Fruit fly (Drosophila melanogaster) whole organism, prepupa: ENCODE data around the gene Or30a.

Experiments
- Blimp-1 ChIP-seq: fragments of 200-800 bp; sonication (Bioruptor generic); optimal IDR thresholded peaks from 3 replicates; lab custom pipeline; 2017; ENCODE audit warnings: missing biosample characterization, missing genetic modification characterization, mild to moderate bottlenecking, moderate library complexity, missing genetic modification reagents
- CG10669 ChIP-seq: fragments of 200-800 bp; sonication (Bioruptor generic); optimal IDR thresholded peaks from 3 replicates; lab custom pipeline; 2018; ENCODE audit warnings: missing biosample characterization, mild to moderate bottlenecking, missing genetic modification characterization, moderate library complexity
- CG11294 ChIP-seq: fragments of 200-800 bp; sonication (Bioruptor generic); IDR thresholded peaks from 2 replicates; pipeline ENCODE4 v1.3.6; 2022; ENCODE audit warnings: missing biosample characterization, missing genetic modification characterization
- CG11762 ChIP-seq: fragments of 200-800 bp; sonication (Bioruptor generic); optimal IDR thresholded peaks from 3 replicates; lab custom pipeline; 2016; ENCODE audit warnings: missing biosample characterization, missing genetic modification characterization; ENCODE audit not compliant: insufficient read depth
- CG15336 ChIP-seq: fragments of 200-800 bp; sonication (Bioruptor generic); IDR thresholded peaks from 2 replicates; pipeline ENCODE4 v1.3.6; 2022; ENCODE audit warnings: missing biosample characterization, missing genetic modification characterization
- CG1621 ChIP-seq: fragments of 200-800 bp; sonication (Bioruptor generic); optimal IDR thresholded peaks from 3 replicates; lab custom pipeline; 2018; ENCODE audit warnings: missing biosample characterization, mild to moderate bottlenecking, missing genetic modification characterization
- CG16779 ChIP-seq: fragments of 200-800 bp; sonication (Bioruptor generic); optimal IDR thresholded peaks from 3 replicates; lab custom pipeline; 2017; ENCODE audit warnings: missing biosample characterization, mild to moderate bottlenecking, missing genetic modification characterization
- CG3032 ChIP-seq: fragments of 200-800 bp; optimal IDR thresholded peaks from 2 replicates; lab custom pipeline; 2019; ENCODE audit warnings: missing biosample characterization, mild to moderate bottlenecking, missing genetic modification characterization, moderate library complexity
- CG31627 ChIP-seq: fragments of 200-800 bp; sonication (Bioruptor generic); optimal IDR thresholded peaks from 3 replicates; lab custom pipeline; 2016; ENCODE audit warnings: missing biosample characterization, missing genetic modification characterization
- CG32006 ChIP-seq: fragments of 200-800 bp; sonication (Bioruptor generic); optimal IDR thresholded peaks from 3 replicates; lab custom pipeline; 2017; ENCODE audit warnings: missing biosample characterization, mild to moderate bottlenecking, missing genetic modification characterization
- CG34406 ChIP-seq: fragments of 200-800 bp; sonication (Bioruptor generic); optimal IDR thresholded peaks from 3 replicates; lab custom pipeline; 2016; ENCODE audit warnings: missing biosample characterization, missing genetic modification characterization
- CG3919 ChIP-seq: fragments of 200-800 bp; sonication (Bioruptor generic); optimal IDR thresholded peaks from 3 replicates; lab custom pipeline; 2016; ENCODE audit warnings: missing biosample characterization, missing genetic modification characterization
- CG4318 ChIP-seq: fragments of 200-800 bp; sonication (Bioruptor generic); optimal IDR thresholded peaks from 3 replicates; lab custom pipeline; 2017; ENCODE audit warnings: missing biosample characterization, mild to moderate bottlenecking, missing genetic modification characterization
- CG6163 ChIP-seq: fragments of 200-800 bp; sonication (Bioruptor generic); IDR thresholded peaks from 3 replicates; pipeline ENCODE4 v1.3.6; 2022; ENCODE audit warnings: missing biosample characterization, missing genetic modification characterization
- CG6276 ChIP-seq: fragments of 200-800 bp; sonication (Bioruptor generic); optimal IDR thresholded peaks from 2 replicates; lab custom pipeline; 2017; ENCODE audit warnings: missing biosample characterization, mild to moderate bottlenecking, missing genetic modification characterization
- CG6792 ChIP-seq: fragments of 200-800 bp; sonication (Bioruptor generic); optimal IDR thresholded peaks from 3 replicates; lab custom pipeline; 2016; ENCODE audit warnings: missing biosample characterization, missing genetic modification characterization
- CG6854 ChIP-seq: fragments of 200-800 bp; sonication (Bioruptor generic); optimal IDR thresholded peaks from 2 replicates; lab custom pipeline; 2017; ENCODE audit warnings: missing biosample characterization, mild to moderate bottlenecking, missing genetic modification characterization
- CG8632 ChIP-seq: fragments of 200-800 bp; sonication (Bioruptor generic); optimal IDR thresholded peaks from 3 replicates; lab custom pipeline; 2016; ENCODE audit warnings: missing biosample characterization, missing genetic modification characterization
- CG9139 ChIP-seq: fragments of 200-800 bp; sonication (Bioruptor generic); optimal IDR thresholded peaks from 3 replicates; lab custom pipeline; 2017; ENCODE audit warnings: missing biosample characterization, mild to moderate bottlenecking, missing genetic modification characterization
- Eip75B ChIP-seq: fragments of 200-800 bp; sonication (Bioruptor generic); optimal IDR thresholded peaks from 3 replicates; lab custom pipeline; 2016; ENCODE audit warnings: missing biosample characterization, missing genetic modification characterization
- Eip78C ChIP-seq: fragments of 200-800 bp; sonication (Bioruptor generic); peaks from one replicate; lab custom pipeline; 2016; ENCODE audit warnings: missing biosample characterization, missing genetic modification characterization
- Eip93F ChIP-seq: fragments of 200-800 bp; sonication (Bioruptor generic); optimal IDR thresholded peaks from 2 replicates; lab custom pipeline; 2016; ENCODE audit warnings: missing biosample characterization, mild to moderate bottlenecking, missing genetic modification characterization
- Ets21C ChIP-seq: fragments of 200-800 bp; sonication (Bioruptor generic); optimal IDR thresholded peaks from 3 replicates; lab custom pipeline; 2016; ENCODE audit warnings: missing biosample characterization, missing genetic modification characterization
- Gug ChIP-seq: fragments of 200-800 bp; sonication (Bioruptor generic); IDR thresholded peaks from 2 replicates; pipeline ENCODE4 v1.3.6; 2022; ENCODE audit warnings: missing biosample characterization, missing genetic modification characterization
- Hr39 ChIP-seq: fragments of 200-800 bp; sonication (Bioruptor generic); optimal IDR thresholded peaks from 2 replicates; lab custom pipeline; 2016; ENCODE audit warnings: missing biosample characterization, missing genetic modification characterization
- Hr4 ChIP-seq: fragments of 200-800 bp; sonication (Bioruptor generic); optimal IDR thresholded peaks from 3 replicates; lab custom pipeline; 2016; ENCODE audit warnings: missing biosample characterization, missing genetic modification characterization
- Lpt ChIP-seq: fragments of 200-800 bp; sonication (Bioruptor generic); optimal IDR thresholded peaks from 3 replicates; lab custom pipeline; 2016; ENCODE audit warnings: missing biosample characterization, missing genetic modification characterization
- Met ChIP-seq: fragments of 200-800 bp; sonication (Bioruptor generic); optimal IDR thresholded peaks from 3 replicates; lab custom pipeline; 2016; ENCODE audit warnings: missing biosample characterization, missing genetic modification characterization
- OdsH ChIP-seq: fragments of 200-800 bp; sonication (Bioruptor generic); optimal IDR thresholded peaks from 3 replicates; lab custom pipeline; 2016; ENCODE audit warnings: missing biosample characterization, missing genetic modification characterization
- Smox ChIP-seq: fragments of 200-800 bp; sonication (Bioruptor generic); optimal IDR thresholded peaks from 3 replicates; lab custom pipeline; 2016; ENCODE audit warnings: missing biosample characterization, missing genetic modification characterization
- Sox102F ChIP-seq: fragments of 200-800 bp; sonication (Bioruptor generic); optimal IDR thresholded peaks from 2 replicates; lab custom pipeline; 2016; ENCODE audit warnings: missing biosample characterization, mild to moderate bottlenecking, missing genetic modification characterization
- Sox15 ChIP-seq: fragments of 200-800 bp; sonication (Bioruptor generic); optimal IDR thresholded peaks from 3 replicates; lab custom pipeline; 2016; ENCODE audit warnings: missing biosample characterization, missing genetic modification characterization
- acj6 ChIP-seq: fragments of 200-800 bp; sonication (Bioruptor generic); optimal IDR thresholded peaks from 3 replicates; lab custom pipeline; 2016; ENCODE audit warnings: missing biosample characterization, missing genetic modification characterization
- cyc ChIP-seq: fragments of 200-800 bp; sonication (Bioruptor generic); optimal IDR thresholded peaks from 3 replicates; lab custom pipeline; 2016; ENCODE audit warnings: missing biosample characterization, missing genetic modification characterization
- dac ChIP-seq: fragments of 200-800 bp; sonication (Bioruptor generic); optimal IDR thresholded peaks from 2 replicates; lab custom pipeline; 2017; ENCODE audit warnings: missing biosample characterization, mild to moderate bottlenecking, missing genetic modification characterization
- dsx ChIP-seq: fragments of 200-800 bp; optimal IDR thresholded peaks from 3 replicates; lab custom pipeline; 2019; ENCODE audit warnings: missing biosample characterization, mild to moderate bottlenecking, missing genetic modification characterization, moderate library complexity; ENCODE audit not compliant: poor library complexity, severe bottlenecking
- eg ChIP-seq: fragments of 200-800 bp; sonication (Bioruptor generic); IDR thresholded peaks from 3 replicates; pipeline ENCODE4 v1.3.6; 2022; ENCODE audit warnings: missing biosample characterization, missing genetic modification characterization
- esn ChIP-seq: fragments of 200-800 bp; sonication (Bioruptor generic); optimal IDR thresholded peaks from 2 replicates; lab custom pipeline; 2016; ENCODE audit warnings: missing biosample characterization, mild to moderate bottlenecking, missing genetic modification characterization, moderate library complexity
- fd85E ChIP-seq: fragments of 200-800 bp; sonication (Bioruptor generic); optimal IDR thresholded peaks from 3 replicates; lab custom pipeline; 2016; ENCODE audit warnings: missing biosample characterization, missing genetic modification characterization
- lz ChIP-seq: fragments of 200-800 bp; sonication (Bioruptor generic); optimal IDR thresholded peaks from 3 replicates; lab custom pipeline; 2016; ENCODE audit warnings: missing biosample characterization, missing genetic modification characterization
- net ChIP-seq: fragments of 200-800 bp; sonication (Bioruptor generic); optimal IDR thresholded peaks from 3 replicates; lab custom pipeline; 2016; ENCODE audit warnings: missing biosample characterization, missing genetic modification characterization
- salr ChIP-seq, 2 experiments: fragments of 200-800 bp; sonication (Bioruptor generic); optimal IDR thresholded peaks; 3 replicates each; lab custom pipeline; 2016 to 2018; ENCODE audit warnings: missing biosample characterization in 2 of 2, missing genetic modification characterization in 2 of 2, mild to moderate bottlenecking in 1 of 2
- spab ChIP-seq: fragments of 200-800 bp; sonication (Bioruptor generic); optimal IDR thresholded peaks from 2 replicates; lab custom pipeline; 2017; ENCODE audit warnings: missing biosample characterization, mild to moderate bottlenecking, missing genetic modification characterization, missing genetic modification reagents
- ss ChIP-seq, 2 experiments: fragments of 200-800 bp; sonication (Bioruptor generic); optimal IDR thresholded peaks; 2 replicates in 1 of 2; 3 replicates in 1 of 2; lab custom pipeline; 2017 to 2018; ENCODE audit warnings: mild to moderate bottlenecking in 2 of 2, missing biosample characterization in 2 of 2, missing genetic modification characterization in 2 of 2, moderate library complexity in 1 of 2
- svp ChIP-seq: fragments of 200-800 bp; sonication (Bioruptor generic); peaks from one replicate; lab custom pipeline; 2016; ENCODE audit warnings: missing biosample characterization, missing genetic modification characterization
- topi ChIP-seq: fragments of 200-800 bp; sonication (Bioruptor generic); optimal IDR thresholded peaks from 3 replicates; lab custom pipeline; 2016; ENCODE audit warnings: missing biosample characterization, missing genetic modification characterization

Gene Or30a

dm6 chr2L:9123707-9124106 lies 12.1 kb downstream of the Or30a start:
- TF ChIP-seq CG6276 (no peak), eg (GFP tag; lab: Robert Waterston, UW) (no peak), net (GFP tag; lab: Kevin White, UChicago) (no peak), Hr4 (GFP tag; lab: Kevin White, UChicago) (no peak), lz (no peak), Lpt (GFP tag; lab: Kevin White, UChicago) (no peak), dsx (GFP tag; lab: Kevin White, UChicago) (no peak), CG15336 (GFP tag; lab: Robert Waterston, UW) (no peak), OdsH (GFP tag; lab: Kevin White, UChicago) (no peak), Eip78C (GFP tag; lab: Kevin White, UChicago) (no peak), CG16779 (no peak), CG34406 (GFP tag; lab: Kevin White, UChicago) (no peak), spab (GFP tag; lab: Kevin White, UChicago) (no peak), CG11762 (GFP tag; lab: Kevin White, UChicago) (no peak), dac (GFP tag; lab: Kevin White, UChicago) (no peak), Hr39 (GFP tag; lab: Kevin White, UChicago) (no peak), CG4318 (GFP tag; lab: Kevin White, UChicago) (no peak), Sox15 (GFP tag; lab: Kevin White, UChicago) (no peak), CG3919 (no peak)

DNA sequence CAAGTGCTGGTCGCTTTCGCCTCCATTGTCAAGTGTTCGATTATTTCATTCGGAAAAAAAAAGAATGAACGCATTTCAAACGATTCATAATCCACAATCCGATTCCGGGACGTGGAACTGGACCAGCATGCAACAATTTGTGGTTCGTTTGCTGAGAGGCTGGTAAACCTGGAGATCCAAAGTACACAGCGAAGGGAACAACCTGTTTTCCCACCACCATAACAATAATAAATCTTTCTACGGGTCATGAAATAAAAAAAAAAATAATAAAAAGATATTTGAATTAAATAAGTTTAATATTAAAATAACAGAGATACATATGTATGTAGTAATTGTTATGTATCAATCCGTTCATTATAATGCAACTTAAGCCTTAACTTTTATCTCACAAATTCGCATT lies 12.8 kb downstream of the Or30a start:
- peak; percentile 21 for TF ChIP-seq dsx (GFP tag; lab: Kevin White, UChicago)
- peak in 1 of 2 experiments; percentile 41 for TF ChIP-seq ss (GFP tag; optimal IDR thresholded peaks at IDR 0.05; lab: Kevin White, UChicago)
- no peak for TF ChIP-seq Ets21C (GFP tag; lab: Kevin White, UChicago)
- peak; percentile 15 for TF ChIP-seq CG6276
- peak; percentile 4 for TF ChIP-seq CG1621 (tag; lab: Kevin White, UChicago)

DNA sequence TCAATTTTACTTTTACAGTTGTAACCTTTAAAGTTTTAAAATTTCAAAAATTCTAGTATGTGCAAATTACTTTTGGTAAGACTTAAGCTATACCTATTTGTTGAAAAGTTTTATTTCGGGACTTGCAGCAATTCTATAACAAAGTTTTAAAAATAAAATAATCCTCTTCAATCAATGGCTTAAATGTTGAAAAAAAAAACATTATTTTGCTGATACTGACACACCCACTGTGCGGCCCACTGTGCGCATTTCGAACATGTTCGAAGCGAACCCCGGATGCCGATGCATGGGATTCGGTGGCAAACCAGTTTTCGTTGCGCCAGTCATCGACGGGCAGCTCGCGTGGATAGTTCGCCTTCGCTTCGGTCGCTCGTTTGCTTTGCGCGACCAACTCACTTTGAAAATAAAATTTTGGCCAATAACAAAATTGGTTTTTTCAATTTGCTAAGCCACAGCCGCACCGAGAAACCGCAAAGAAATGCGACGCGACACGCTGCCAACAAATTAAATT lies 13.9 kb downstream of the Or30a start, which contains the start of gene CG32982:
CG32982 (plus strand) TSS at position 320 of the 511 bp plus-strand sequence.
- TF ChIP-seq Sox102F (peak; percentile 89), ss (GFP tag; optimal IDR thresholded peaks at IDR 0.05; lab: Kevin White, UChicago) (peak; percentile 66 to 82), svp (GFP tag; lab: Kevin White, UChicago) (peak; percentile 96), CG6854 (peak; percentile 66), CG8632 (GFP tag; lab: Kevin White, UChicago) (peak; percentile 81), Gug (peak; percentile 84), CG32006 (GFP tag; lab: Kevin White, UChicago) (peak; percentile 96), Smox (GFP tag; lab: Kevin White, UChicago) (peak; percentile 89), fd85E (GFP tag; lab: Kevin White, UChicago) (peak; percentile 32), CG3032 (peak; percentile 87), topi (GFP tag; lab: Kevin White, UChicago) (peak; percentile 90), Ets21C (GFP tag; lab: Kevin White, UChicago) (peak; percentile 82), CG6163 (GFP tag; lab: Robert Waterston, UW) (peak; percentile 88), cyc (GFP tag; lab: Kevin White, UChicago) (peak; percentile 82), salr (GFP tag; optimal IDR thresholded peaks at IDR 0.05; lab: Kevin White, UChicago) (peak; percentile 62 to 92), dsx (GFP tag; lab: Kevin White, UChicago) (peak; percentile 75), Eip93F (GFP tag; lab: Kevin White, UChicago) (peak; percentile 21), CG31627 (peak; percentile 90), net (GFP tag; lab: Kevin White, UChicago) (peak; percentile 72), CG9139 (GFP tag; lab: Kevin White, UChicago) (peak; percentile 72), Hr4 (GFP tag; lab: Kevin White, UChicago) (peak; percentile 97), CG10669 (GFP tag; lab: Kevin White, UChicago) (peak; percentile 85), CG6792 (peak; percentile 83), lz (peak; percentile 94), dac (GFP tag; lab: Kevin White, UChicago) (peak; percentile 89), CG34406 (GFP tag; lab: Kevin White, UChicago) (peak; percentile 84), esn (GFP tag; lab: Kevin White, UChicago) (peak; percentile 93), Met (peak; percentile 91), Eip75B (GFP tag; lab: Kevin White, UChicago) (peak; percentile 91), CG3919 (peak; percentile 87), Blimp-1 (GFP tag; lab: Kevin White, UChicago) (peak; percentile 46), acj6 (GFP tag; lab: Kevin White, UChicago) (peak; percentile 88), CG11294 (GFP tag; lab: Robert Waterston, UW) (peak; percentile 80)
